Worm (Caenorhabditis elegans): ENCODE measurements around the gene F40F12.3.

The F40F12.3 gene

DNA sequence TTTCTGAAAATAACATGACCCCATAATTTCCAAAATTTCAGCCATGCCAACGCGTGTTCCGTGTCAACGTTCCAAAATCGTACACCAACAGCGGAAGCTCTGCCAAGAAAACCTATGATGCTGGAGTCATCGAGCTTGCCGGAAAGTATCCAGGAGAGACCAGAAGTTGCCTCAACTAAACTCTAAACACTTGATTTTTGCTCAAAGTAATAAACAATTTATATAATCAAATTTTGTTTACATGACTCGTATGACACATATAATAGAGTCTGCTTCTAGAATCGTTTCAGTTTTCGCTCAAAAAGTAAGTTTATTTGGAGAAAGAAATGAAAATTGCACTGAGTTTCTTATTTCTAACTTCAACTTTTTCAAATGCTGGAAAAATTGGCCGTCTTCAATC lies 8.1 kb upstream of the F40F12.3 start, which contains the start of gene ttr-1:
Gene ttr-1, plus strand, starts transcription at position 301 of the 400 bp plus-strand sequence.
- TF ChIP-seq Y116A8C.19 (tag; optimal IDR thresholded peaks at IDR 0.05; ENCODE audit: borderline replicate concordance), result no peak
- no peak for TF ChIP-seq efl-1 (optimal IDR thresholded peaks at IDR 0.05)
- TF ChIP-seq efl-1 (GFP tag; optimal IDR thresholded peaks at IDR 0.05 in 1 of 2), result no peak
- no peak for TF ChIP-seq C16A3.4 (tag; optimal IDR thresholded peaks at IDR 0.05)
- no peak for TF ChIP-seq ceh-88 (GFP tag; IDR thresholded peaks at IDR 0.05)
- TF ChIP-seq nhr-71 (tag; optimal IDR thresholded peaks at IDR 0.05), result no peak
- TF ChIP-seq nhr-76 (tag; optimal IDR thresholded peaks at IDR 0.05), result no peak

DNA sequence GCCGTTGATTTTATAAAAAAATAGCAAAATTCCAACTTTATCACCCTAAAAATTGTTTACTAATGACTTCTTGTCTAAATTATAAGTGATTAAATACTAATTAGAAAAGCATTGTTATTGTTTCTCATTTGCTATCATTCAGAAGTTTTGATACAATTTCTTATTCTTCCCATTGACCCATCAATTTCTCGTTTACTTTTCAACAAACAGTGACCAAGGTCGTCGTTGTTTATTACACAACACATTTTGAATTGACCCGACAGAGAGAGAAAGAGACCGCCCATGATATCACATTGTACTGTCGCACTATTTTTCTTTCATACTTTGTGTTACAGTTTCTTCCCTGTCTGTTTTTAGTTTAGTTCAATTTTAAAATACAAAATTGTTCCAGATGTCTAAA lies 6.7 kb upstream of the F40F12.3 start, which contains the start of gene ttr-2:
Gene ttr-2, plus strand, starts transcription at position 392 of the 400 bp plus-strand sequence.
- TF ChIP-seq snu-23 (GFP tag; optimal IDR thresholded peaks at IDR 0.05) (peak; percentile 35), blmp-1 (tag; optimal IDR thresholded peaks at IDR 0.05) (peak; percentile 48), zag-1 (tag; optimal IDR thresholded peaks at IDR 0.05) (no peak), lin-14 (GFP tag; optimal IDR thresholded peaks at IDR 0.05) (peak; percentile 67), efl-1 (optimal IDR thresholded peaks at IDR 0.05) (no peak), efl-1 (GFP tag; optimal IDR thresholded peaks at IDR 0.05 in 1 of 2) (peak in 1 of 2 experiments; percentile 73), nhr-85 (tag) (peak; percentile 77), mep-1 (tag; optimal IDR thresholded peaks at IDR 0.05) (peak; percentile 10), snpc-4 (tag; optimal IDR thresholded peaks at IDR 0.05) (no peak), lir-3 (tag; optimal IDR thresholded peaks at IDR 0.05; ENCODE audit: poor library complexity) (no peak), elt-3 (tag; optimal IDR thresholded peaks at IDR 0.05) (peak in 2 of 6 experiments; percentile 46 to 56), nhr-71 (tag; optimal IDR thresholded peaks at IDR 0.05) (peak; percentile 21)

DNA sequence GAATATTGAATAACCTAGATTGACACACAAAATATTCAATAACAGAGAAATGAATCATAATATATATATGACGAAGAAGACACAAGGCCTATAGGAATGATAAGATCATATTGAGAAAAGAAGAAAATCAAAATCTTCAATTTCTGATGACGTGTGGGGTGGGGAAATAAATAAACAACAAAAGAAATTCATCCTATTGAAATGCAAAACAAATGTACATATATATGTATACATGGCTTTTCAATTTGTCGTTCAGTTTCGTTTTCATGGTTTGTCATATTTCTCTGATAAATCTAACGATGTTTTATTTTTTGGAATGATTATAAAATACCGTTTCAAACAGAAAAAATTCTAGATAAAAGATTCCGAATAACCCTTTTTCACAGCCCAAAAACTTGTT lies 6.0 kb upstream of the F40F12.3 start, which contains the start of gene ttr-3:
Gene ttr-3, minus strand, starts transcription at position 101 of the 400 bp plus-strand sequence.
- no peak for TF ChIP-seq mep-1 (tag; optimal IDR thresholded peaks at IDR 0.05)
- no peak for TF ChIP-seq nhr-19 (GFP tag; conservative IDR thresholded peaks at IDR 0.05)
- no peak for TF ChIP-seq pax-3 (tag; optimal IDR thresholded peaks at IDR 0.05)
- no peak for TF ChIP-seq ceh-90 (tag; optimal IDR thresholded peaks at IDR 0.05)
- no peak for TF ChIP-seq lin-35 (GFP tag; optimal IDR thresholded peaks at IDR 0.05)
- no peak for TF ChIP-seq F16B12.6 (tag; optimal IDR thresholded peaks at IDR 0.05)
- no peak for TF ChIP-seq nhr-20 (tag; optimal IDR thresholded peaks at IDR 0.05)
- TF ChIP-seq grh-1 (GFP tag; IDR thresholded peaks at IDR 0.05), result no peak
- no peak for TF ChIP-seq lin-15B (tag; optimal IDR thresholded peaks at IDR 0.05)
- TF ChIP-seq nhr-85 (tag), result no peak
- TF ChIP-seq nhr-12 (tag; optimal IDR thresholded peaks at IDR 0.05), result no peak

DNA sequence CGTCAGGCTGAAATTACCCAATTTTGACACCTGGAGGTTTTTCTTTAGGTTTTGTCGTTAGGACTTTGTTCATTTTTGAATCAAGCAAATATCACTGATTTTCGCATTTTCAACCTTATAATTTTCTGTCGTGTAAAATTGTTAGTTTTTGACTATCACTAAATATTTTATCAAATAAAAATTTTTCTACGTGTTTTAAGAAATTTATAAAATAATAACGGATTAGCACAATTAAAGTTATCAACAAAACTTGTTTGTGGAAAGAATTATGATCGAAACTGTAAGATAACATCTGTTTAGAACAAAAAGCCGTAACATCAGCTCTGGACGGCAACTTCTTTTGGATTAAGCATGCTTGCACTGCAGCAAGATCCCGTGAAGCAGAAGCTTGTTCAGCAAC lies 2.2 kb upstream of the F40F12.3 start, which contains the start of gene cbp-2:
Gene cbp-2, plus strand, starts transcription at position 301 of the 400 bp plus-strand sequence.
- TF ChIP-seq Y116A8C.19 (tag; optimal IDR thresholded peaks at IDR 0.05; ENCODE audit: borderline replicate concordance), result no peak
- TF ChIP-seq dsc-1 (tag; optimal IDR thresholded peaks at IDR 0.05), result no peak
- TF ChIP-seq nhr-237 (tag; optimal IDR thresholded peaks at IDR 0.05), result no peak
- TF ChIP-seq snpc-4 (tag; optimal IDR thresholded peaks at IDR 0.05), result no peak
- no peak for TF ChIP-seq mdl-1 (tag; optimal IDR thresholded peaks at IDR 0.05)
- TF ChIP-seq rnt-1 (tag; optimal IDR thresholded peaks at IDR 0.05), result no peak
- no peak for TF ChIP-seq nhr-28 (tag; optimal IDR thresholded peaks at IDR 0.05)
- TF ChIP-seq mef-2 (tag; optimal IDR thresholded peaks at IDR 0.05), result no peak
- no peak for TF ChIP-seq ztf-4 (tag; optimal IDR thresholded peaks at IDR 0.05)
- no peak for TF ChIP-seq nhr-12 (tag; optimal IDR thresholded peaks at IDR 0.05)
- TF ChIP-seq zag-1 (tag; optimal IDR thresholded peaks at IDR 0.05), result no peak
- no peak for TF ChIP-seq nhr-85 (tag)
- TF ChIP-seq irx-1 (tag; optimal IDR thresholded peaks at IDR 0.05), result no peak
- no peak for TF ChIP-seq C34B4.2 (tag; optimal IDR thresholded peaks at IDR 0.05)
- no peak for TF ChIP-seq fkh-10 (GFP tag; optimal IDR thresholded peaks at IDR 0.05)
- TF ChIP-seq hpl-2 (GFP tag; optimal IDR thresholded peaks at IDR 0.05), result no peak
- TF ChIP-seq tlp-1 (tag; optimal IDR thresholded peaks at IDR 0.05), result no peak
